Fruit fly (Drosophila melanogaster): ENCODE measurements around the gene Npc2f.

Gene Npc2f

DNA sequence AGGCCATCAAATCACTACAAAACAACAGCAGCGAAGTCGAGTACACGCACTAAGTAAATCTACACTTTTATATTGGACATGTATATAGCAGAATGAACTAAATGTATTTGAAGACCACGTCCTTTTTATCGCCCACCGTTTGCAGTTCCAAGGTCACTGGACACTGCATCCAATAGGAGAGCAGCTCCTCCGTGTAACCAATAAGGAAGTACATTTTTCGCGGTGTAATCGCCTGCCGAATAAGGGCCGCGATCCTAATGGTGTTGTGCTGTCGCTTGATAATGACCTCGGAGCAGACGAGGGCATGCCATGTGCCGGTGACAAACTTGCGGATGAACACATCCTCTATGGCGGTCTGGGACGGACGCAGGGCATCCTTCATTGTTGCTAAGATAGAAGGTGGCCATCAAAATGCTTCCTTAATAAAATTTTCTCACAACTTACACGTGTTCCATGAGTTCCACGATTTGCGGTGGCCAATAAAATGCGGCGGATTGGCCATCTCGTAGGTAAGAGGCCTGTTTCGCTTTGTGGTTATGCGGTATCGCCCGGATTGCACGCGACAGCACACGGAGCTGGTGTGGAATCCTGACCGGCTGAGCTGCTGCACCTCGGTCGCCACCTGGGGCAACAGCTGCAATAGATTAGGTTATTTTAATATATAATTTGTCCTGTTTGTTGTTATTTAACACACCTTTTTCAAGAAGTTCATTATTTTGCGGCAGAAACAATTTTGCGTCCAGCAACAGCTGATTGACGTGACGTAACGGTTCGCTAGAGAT, 25.3 kb downstream of the Npc2f start, which contains the start of gene mRpS24:
mRpS24 (minus strand) TSS at position 772 of the 782 bp plus-strand sequence.
- TF ChIP-seq Dll (optimal IDR thresholded peaks at IDR 0.05): no peak
- no peak for TF ChIP-seq CG8478 (optimal IDR thresholded peaks at IDR 0.05)
- no peak for TF ChIP-seq psq (optimal IDR thresholded peaks at IDR 0.05)
- no peak for TF ChIP-seq EcR (GFP tag; optimal IDR thresholded peaks at IDR 0.05)
- TF ChIP-seq pan (optimal IDR thresholded peaks at IDR 0.05): no peak
- no peak for TF ChIP-seq usp (GFP tag; optimal IDR thresholded peaks at IDR 0.05)

DNA sequence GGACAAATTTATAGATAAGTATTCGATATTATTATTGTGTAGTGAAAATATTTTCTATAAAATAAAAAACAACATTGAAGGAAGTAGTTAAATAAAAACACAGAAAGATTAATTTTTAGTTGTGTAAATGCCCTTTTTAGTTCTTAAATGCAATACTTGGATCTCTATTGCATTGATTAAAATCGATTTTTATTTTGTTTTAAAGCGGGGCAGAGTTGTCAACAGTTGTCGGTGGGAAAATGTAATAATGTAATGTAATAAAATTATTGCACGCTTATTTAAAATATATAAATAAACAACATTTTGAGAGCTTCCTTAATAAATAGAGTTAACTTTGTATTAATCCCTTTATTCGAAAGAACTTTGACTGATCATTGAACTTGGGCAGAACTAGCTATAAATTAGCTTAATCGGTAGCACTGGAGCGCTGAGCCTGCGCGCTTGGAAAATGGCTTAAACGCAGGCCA, 25.9 kb downstream of the Npc2f start, which contains the start of gene Apc2:
Apc2 (plus strand) TSS at position 411 of the 467 bp plus-strand sequence.
- TF ChIP-seq pan (optimal IDR thresholded peaks at IDR 0.05) (no peak), Dll (optimal IDR thresholded peaks at IDR 0.05) (no peak), EcR (GFP tag; optimal IDR thresholded peaks at IDR 0.05) (no peak), psq (optimal IDR thresholded peaks at IDR 0.05) (no peak), usp (GFP tag; optimal IDR thresholded peaks at IDR 0.05) (no peak), CG8478 (optimal IDR thresholded peaks at IDR 0.05) (no peak)

dm6 chr3R:24169362-24169761, 31.7 kb downstream of the Npc2f start, which contains the start of gene CG5510:
CG5510 (minus strand) TSS chr3R:24169562.
- TF ChIP-seq Dll (optimal IDR thresholded peaks at IDR 0.05) (no peak), pan (optimal IDR thresholded peaks at IDR 0.05) (no peak), usp (GFP tag; optimal IDR thresholded peaks at IDR 0.05) (no peak), psq (optimal IDR thresholded peaks at IDR 0.05) (no peak), CG8478 (optimal IDR thresholded peaks at IDR 0.05) (no peak), EcR (GFP tag; optimal IDR thresholded peaks at IDR 0.05) (no peak)

DNA sequence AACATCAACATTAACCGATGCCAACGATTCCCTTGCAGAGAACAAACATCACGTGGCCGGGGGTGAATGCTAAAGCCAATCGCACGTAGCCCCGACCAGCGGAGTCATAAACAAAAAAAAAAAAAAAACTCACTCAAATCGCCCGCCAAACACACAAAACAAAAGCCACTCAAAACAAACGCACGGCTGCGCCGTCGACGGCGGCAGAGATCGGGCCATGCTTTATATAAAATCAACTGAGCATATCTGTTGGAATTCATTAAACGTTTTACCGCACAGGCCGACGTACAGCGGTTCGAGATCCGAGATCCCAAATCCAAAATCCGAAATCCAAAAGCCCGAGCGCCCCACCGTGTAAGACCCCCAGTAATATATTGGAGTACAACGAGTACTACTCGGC, 34.7 kb downstream of the Npc2f start, which contains the start of gene CG13606:
CG13606 (plus strand) TSS at position 250 of the 400 bp plus-strand sequence.
- TF ChIP-seq CG8478 (optimal IDR thresholded peaks at IDR 0.05): no peak
- TF ChIP-seq psq (optimal IDR thresholded peaks at IDR 0.05): no peak
- TF ChIP-seq EcR (GFP tag; optimal IDR thresholded peaks at IDR 0.05): no peak
- no peak for TF ChIP-seq usp (GFP tag; optimal IDR thresholded peaks at IDR 0.05)
- no peak for TF ChIP-seq pan (optimal IDR thresholded peaks at IDR 0.05)
- TF ChIP-seq Dll (optimal IDR thresholded peaks at IDR 0.05): no peak

DNA sequence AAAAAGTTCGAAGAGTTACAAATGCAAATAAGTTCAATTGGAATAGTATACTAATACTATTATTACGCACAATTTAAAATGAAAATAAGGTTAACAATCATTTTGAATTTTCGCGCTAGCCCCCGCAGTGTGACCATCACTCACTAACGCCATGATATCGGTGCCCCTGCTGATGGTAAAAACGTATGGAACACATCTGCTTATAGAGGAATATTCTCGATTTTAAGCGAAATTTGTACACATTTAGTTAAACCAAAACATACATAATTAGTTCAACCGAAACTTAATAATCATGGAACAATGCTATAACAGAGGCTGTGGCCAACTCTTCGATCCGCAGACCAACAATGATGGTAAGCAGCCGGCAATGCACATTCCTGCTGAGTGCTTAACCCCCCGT, 48.5 kb downstream of the Npc2f start, which contains the start of gene mora:
mora (plus strand) TSS at position 172 of the 400 bp plus-strand sequence.
- TF ChIP-seq usp (GFP tag; optimal IDR thresholded peaks at IDR 0.05) (no peak), Dll (optimal IDR thresholded peaks at IDR 0.05) (no peak), EcR (GFP tag; optimal IDR thresholded peaks at IDR 0.05) (no peak), CG8478 (optimal IDR thresholded peaks at IDR 0.05) (no peak), pan (optimal IDR thresholded peaks at IDR 0.05) (no peak), psq (optimal IDR thresholded peaks at IDR 0.05) (no peak)

dm6 chr3R:24188619-24189018, 50.9 kb downstream of the Npc2f start, which contains the start of gene CG5515:
CG5515 (minus strand) TSS chr3R:24188896.
- no peak for TF ChIP-seq CG8478 (optimal IDR thresholded peaks at IDR 0.05)

All from whole organism.